Worm (Caenorhabditis elegans): ENCODE results near the gene R10E8.3.

DNA sequence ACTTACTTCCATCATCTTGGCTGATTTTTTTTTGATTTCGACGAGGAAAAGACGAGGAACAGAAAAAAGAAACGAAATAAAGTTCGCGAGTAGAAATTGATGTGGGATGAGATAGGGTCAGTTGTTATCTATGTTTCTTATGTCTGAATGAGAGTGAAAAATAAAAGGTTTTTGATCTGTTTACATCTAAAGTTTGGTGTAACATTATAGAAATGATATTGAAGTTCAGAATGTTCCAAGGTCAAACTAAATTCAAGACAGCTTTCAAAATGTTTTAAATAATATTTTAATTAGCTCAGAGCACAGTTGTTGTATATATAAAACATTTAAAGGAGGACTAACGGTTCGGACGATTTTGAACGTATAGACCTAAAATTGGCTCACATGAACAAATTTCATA is 27.5 kb downstream of the R10E8.3 start, which contains the start of gene F16H6.7:
- TF ChIP-seq nhr-76 (tag; optimal IDR thresholded peaks at IDR 0.05) (no peak), pqm-1 (tag; optimal IDR thresholded peaks at IDR 0.05) (no peak), dmd-6 (GFP tag; IDR thresholded peaks at IDR 0.05) (no peak), skn-1 (tag; optimal IDR thresholded peaks at IDR 0.05) (no peak)

Data from whole organism, L4 larva.